Worm (Caenorhabditis elegans): ENCODE data around the gene F22F7.12.
A peak's percentile ranks its signal among the peaks of the same experiment; 100 is the strongest.

Gene F22F7.12

DNA sequence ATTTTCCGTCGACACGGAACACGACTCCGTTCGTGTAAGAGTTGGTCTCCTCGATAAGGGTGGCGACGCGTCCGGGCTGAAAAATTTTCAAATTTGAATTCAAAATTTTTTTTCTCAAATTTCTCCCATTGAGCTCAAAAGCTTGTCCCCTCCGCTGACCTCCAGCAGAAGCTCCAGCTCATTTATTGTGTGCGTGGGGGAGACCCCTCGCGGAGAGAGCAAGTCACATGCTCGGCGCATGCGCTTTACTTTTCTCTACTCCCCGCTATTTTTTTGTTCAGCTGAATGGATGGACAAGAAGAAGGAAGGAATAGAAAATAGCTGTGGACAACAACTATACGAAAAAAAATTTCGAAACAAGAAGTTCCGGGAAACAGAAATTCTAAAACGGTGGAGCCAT, 10.8 kb downstream of the F22F7.12 start:
- TF ChIP-seq ceh-9 (tag; optimal IDR thresholded peaks at IDR 0.05) (no peak), egl-5 (tag; optimal IDR thresholded peaks at IDR 0.05) (peak; percentile 42), ceh-28 (tag; optimal IDR thresholded peaks at IDR 0.05) (no peak), fkh-2 (tag; optimal IDR thresholded peaks at IDR 0.05) (no peak), daf-12 (tag; optimal IDR thresholded peaks at IDR 0.05) (no peak), lsy-12 (tag; optimal IDR thresholded peaks at IDR 0.05) (no peak), aly-2 (tag; optimal IDR thresholded peaks at IDR 0.05) (no peak), nhr-12 (tag; optimal IDR thresholded peaks at IDR 0.05) (no peak), ztf-4 (tag; optimal IDR thresholded peaks at IDR 0.05) (no peak), nhr-237 (tag; optimal IDR thresholded peaks at IDR 0.05) (no peak), nfya-1 (tag; optimal IDR thresholded peaks at IDR 0.05; ENCODE audit: insufficient read depth) (peak; percentile 86), lin-15B (tag; optimal IDR thresholded peaks at IDR 0.05) (no peak), sea-2 (GFP tag; optimal IDR thresholded peaks at IDR 0.05) (no peak), snpc-4 (tag; optimal IDR thresholded peaks at IDR 0.05) (peak; percentile 50), ceh-16 (tag; optimal IDR thresholded peaks at IDR 0.05) (no peak), nhr-11 (tag; optimal IDR thresholded peaks at IDR 0.05) (no peak), skn-1 (tag; optimal IDR thresholded peaks at IDR 0.05) (no peak), nhr-77 (tag; optimal IDR thresholded peaks at IDR 0.05) (no peak), elt-2 (tag; optimal IDR thresholded peaks at IDR 0.05) (peak; percentile 5), nhr-67 (tag; optimal IDR thresholded peaks at IDR 0.05) (no peak), elt-3 (tag; optimal IDR thresholded peaks at IDR 0.05) (no peak), jun-1 (tag; optimal IDR thresholded peaks at IDR 0.05) (peak; percentile 28), mdl-1 (tag; optimal IDR thresholded peaks at IDR 0.05) (peak; percentile 49), nhr-76 (tag; optimal IDR thresholded peaks at IDR 0.05) (no peak), unc-39 (tag; optimal IDR thresholded peaks at IDR 0.05) (no peak), ama-1 (optimal IDR thresholded peaks at IDR 0.05) (no peak), fkh-10 (GFP tag; optimal IDR thresholded peaks at IDR 0.05) (peak; percentile 68), fos-1 (tag; optimal IDR thresholded peaks at IDR 0.05) (no peak), tbx-2 (tag; optimal IDR thresholded peaks at IDR 0.05) (peak; percentile 7), pha-4 (tag; optimal IDR thresholded peaks at IDR 0.05) (peak; percentile 50), lin-39 (tag; optimal IDR thresholded peaks at IDR 0.05) (peak; percentile 74), unc-62 (GFP tag; optimal IDR thresholded peaks at IDR 0.05) (no peak), ceh-82 (tag; optimal IDR thresholded peaks at IDR 0.05) (no peak), mml-1 (tag; optimal IDR thresholded peaks at IDR 0.05) (peak; percentile 93), nhr-28 (tag; optimal IDR thresholded peaks at IDR 0.05) (no peak), nhr-25 (tag; optimal IDR thresholded peaks at IDR 0.05) (no peak), zag-1 (tag; optimal IDR thresholded peaks at IDR 0.05) (no peak), pqm-1 (tag; optimal IDR thresholded peaks at IDR 0.05) (peak; percentile 11), hmg-11 (tag; optimal IDR thresholded peaks at IDR 0.05) (peak; percentile 80), eor-1 (tag; optimal IDR thresholded peaks at IDR 0.05) (no peak), nhr-43 (tag; optimal IDR thresholded peaks at IDR 0.05; ENCODE audit: poor library complexity, severe bottlenecking) (no peak), R02D3.7 (tag; optimal IDR thresholded peaks at IDR 0.05) (no peak), egl-27 (tag; optimal IDR thresholded peaks at IDR 0.05) (no peak), ztf-11 (tag; optimal IDR thresholded peaks at IDR 0.05) (no peak), ZK546.5 (tag; optimal IDR thresholded peaks at IDR 0.05) (no peak), nhr-23 (tag; optimal IDR thresholded peaks at IDR 0.05) (no peak), elt-1 (tag; optimal IDR thresholded peaks at IDR 0.05) (no peak)

DNA sequence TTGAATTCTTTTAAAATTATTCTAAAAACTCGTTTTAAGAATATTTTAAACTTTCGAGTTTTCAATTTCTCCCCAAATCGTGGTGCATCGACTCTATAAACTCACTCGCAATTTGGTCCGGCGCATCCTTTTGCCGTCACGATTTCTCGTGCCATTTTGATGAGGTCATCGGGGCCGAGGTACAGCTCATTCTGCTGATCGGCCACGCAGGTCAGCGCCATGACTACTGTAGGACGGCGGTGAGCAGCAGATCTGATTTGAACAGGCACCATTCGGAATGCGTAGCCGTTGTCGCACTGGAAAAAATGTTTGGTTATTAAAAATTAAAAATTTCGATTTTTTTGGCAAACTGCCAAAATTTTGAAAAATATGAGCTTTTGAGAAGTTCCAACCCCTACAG, 11.6 kb downstream of the F22F7.12 start:
- no peak for TF ChIP-seq ZK546.5 (tag; optimal IDR thresholded peaks at IDR 0.05)
- peak; percentile 12 for TF ChIP-seq hmg-11 (tag; optimal IDR thresholded peaks at IDR 0.05)
